Fruit fly (Drosophila melanogaster): ENCODE results near the gene Nek2.

Nek2 gene

dm6 chrX:7934679-7935078, 43.2 kb upstream of the Nek2 start, which contains the start of gene RpS14b (continued):
- peak; percentile 70 for TF ChIP-seq Dll (GFP tag; IDR thresholded peaks at IDR 0.05; ENCODE audit: partially characterized antibody)
- TF ChIP-seq CG1792 (GFP tag; optimal IDR thresholded peaks at IDR 0.05), result peak; percentile 50
- peak; percentile 48 for TF ChIP-seq HmgD (GFP tag; optimal IDR thresholded peaks at IDR 0.05)
- peak; percentile 48 for TF ChIP-seq CG9797 (GFP tag; optimal IDR thresholded peaks at IDR 0.05)
- peak; percentile 56 for TF ChIP-seq HLH3B (GFP tag; IDR thresholded peaks at IDR 0.05)
- TF ChIP-seq klu (GFP tag; IDR thresholded peaks at IDR 0.05), result peak; percentile 23; the same call in 1 of the 2 replicates
- peak; percentile 86 for TF ChIP-seq Ets65A (GFP tag)
- TF ChIP-seq lola (GFP tag; optimal IDR thresholded peaks at IDR 0.05), result no peak
- TF ChIP-seq CG4282 (GFP tag; optimal IDR thresholded peaks at IDR 0.05), result peak; percentile 42
- peak; percentile 64 for TF ChIP-seq CG14441 (GFP tag; IDR thresholded peaks at IDR 0.05)
- peak; percentile 74 for TF ChIP-seq CG18599 (GFP tag; optimal IDR thresholded peaks at IDR 0.05)
- peak; percentile 48 for TF ChIP-seq bab2 (GFP tag; optimal IDR thresholded peaks at IDR 0.05)
- peak; percentile 79 for TF ChIP-seq CG17328 (GFP tag; IDR thresholded peaks at IDR 0.05)
- TF ChIP-seq tna (GFP tag; IDR thresholded peaks at IDR 0.05; ENCODE audit: partially characterized antibody), result 0 out of 2 replicates have a peak, but pooled peaks have one; percentile 33
- no peak for TF ChIP-seq Dfd (GFP tag; optimal IDR thresholded peaks at IDR 0.05)
- TF ChIP-seq gem (tag; optimal IDR thresholded peaks at IDR 0.05), result peak; percentile 23
- TF ChIP-seq Max (GFP tag; optimal IDR thresholded peaks at IDR 0.05), result peak; percentile 51
- TF ChIP-seq nom (GFP tag; optimal IDR thresholded peaks at IDR 0.05), result peak; percentile 73
- TF ChIP-seq vfl (GFP tag; optimal IDR thresholded peaks at IDR 0.05), result peak; percentile 35
- TF ChIP-seq lab (GFP tag; optimal IDR thresholded peaks at IDR 0.05), result peak; percentile 87
- peak; percentile 44 for TF ChIP-seq gfzf (GFP tag; optimal IDR thresholded peaks at IDR 0.05)
- TF ChIP-seq grau (tag; optimal IDR thresholded peaks at IDR 0.05), result peak; percentile 36
- TF ChIP-seq CG17385 (GFP tag; optimal IDR thresholded peaks at IDR 0.05), result peak; percentile 66
- peak; percentile 61; the same call in 1 of the 3 replicates for TF ChIP-seq C15 (GFP tag; IDR thresholded peaks at IDR 0.05)
- TF ChIP-seq Vsx1 (GFP tag; optimal IDR thresholded peaks at IDR 0.05), result peak; percentile 54
- peak; percentile 62 for TF ChIP-seq HmgZ (tag; optimal IDR thresholded peaks at IDR 0.05)
- TF ChIP-seq CG9932 (GFP tag; IDR thresholded peaks at IDR 0.05), result peak; percentile 69
- TF ChIP-seq CkIIα-i1 (GFP tag; IDR thresholded peaks at IDR 0.05), result 0 out of 2 replicates have a peak, but pooled peaks have one; percentile 26
- TF ChIP-seq hb (GFP tag; IDR thresholded peaks at IDR 0.05; ENCODE audit: partially characterized antibody), result peak; percentile 41; the same call in 1 of the 3 replicates
- peak; percentile 43 for TF ChIP-seq NK7.1 (GFP tag; optimal IDR thresholded peaks at IDR 0.05)
- peak; percentile 51 for TF ChIP-seq trem (tag; optimal IDR thresholded peaks at IDR 0.05)
- TF ChIP-seq CG10654 (GFP tag; optimal IDR thresholded peaks at IDR 0.05), result peak; percentile 29
- no peak for TF ChIP-seq tio (GFP tag; optimal IDR thresholded peaks at IDR 0.05)
- peak; percentile 10 for TF ChIP-seq cg (GFP tag; optimal IDR thresholded peaks at IDR 0.05)
- peak; percentile 45 for TF ChIP-seq tin (GFP tag; optimal IDR thresholded peaks at IDR 0.05)
- TF ChIP-seq Six4 (GFP tag; optimal IDR thresholded peaks at IDR 0.05), result no peak
- TF ChIP-seq CG6272 (GFP tag; IDR thresholded peaks at IDR 0.05), result peak; percentile 41; the same call in 1 of the 2 replicates
- TF ChIP-seq CG4328 (GFP tag; optimal IDR thresholded peaks at IDR 0.05), result peak; percentile 70
- TF ChIP-seq otp (GFP tag; IDR thresholded peaks at IDR 0.05), result peak; percentile 68; the same call in 2 of the 3 replicates
- TF ChIP-seq lilli (GFP tag; optimal IDR thresholded peaks at IDR 0.05), result peak; percentile 59
- peak; percentile 52 for TF ChIP-seq Oaz (GFP tag; IDR thresholded peaks at IDR 0.05)
- TF ChIP-seq ara (GFP tag; IDR thresholded peaks at IDR 0.05), result peak; percentile 56
- TF ChIP-seq Sry-β (GFP tag; optimal IDR thresholded peaks at IDR 0.05), result no peak
- peak; percentile 53 for TF ChIP-seq CG9609 (GFP tag; optimal IDR thresholded peaks at IDR 0.05)
- peak; percentile 82 for TF ChIP-seq NFAT (GFP tag; IDR thresholded peaks at IDR 0.05)
- no peak for TF ChIP-seq CG12236 (GFP tag; optimal IDR thresholded peaks at IDR 0.05)
- TF ChIP-seq Xrp1 (GFP tag; IDR thresholded peaks at IDR 0.05), result no peak
- TF ChIP-seq lov (optimal IDR thresholded peaks at IDR 0.05), result no peak
- TF ChIP-seq lov (GFP tag; IDR thresholded peaks at IDR 0.05), result peak; percentile 79; the same call in 2 of the 3 replicates
- peak; percentile 82 for TF ChIP-seq CG13287 (GFP tag; IDR thresholded peaks at IDR 0.05; ENCODE audit: partially characterized antibody)
- no peak for TF ChIP-seq pnt (GFP tag; optimal IDR thresholded peaks at IDR 0.05)

All from whole organism, embryonic.